Fruit fly (Drosophila melanogaster): ENCODE measurements around the gene CG17721.

CG17721 gene

DNA sequence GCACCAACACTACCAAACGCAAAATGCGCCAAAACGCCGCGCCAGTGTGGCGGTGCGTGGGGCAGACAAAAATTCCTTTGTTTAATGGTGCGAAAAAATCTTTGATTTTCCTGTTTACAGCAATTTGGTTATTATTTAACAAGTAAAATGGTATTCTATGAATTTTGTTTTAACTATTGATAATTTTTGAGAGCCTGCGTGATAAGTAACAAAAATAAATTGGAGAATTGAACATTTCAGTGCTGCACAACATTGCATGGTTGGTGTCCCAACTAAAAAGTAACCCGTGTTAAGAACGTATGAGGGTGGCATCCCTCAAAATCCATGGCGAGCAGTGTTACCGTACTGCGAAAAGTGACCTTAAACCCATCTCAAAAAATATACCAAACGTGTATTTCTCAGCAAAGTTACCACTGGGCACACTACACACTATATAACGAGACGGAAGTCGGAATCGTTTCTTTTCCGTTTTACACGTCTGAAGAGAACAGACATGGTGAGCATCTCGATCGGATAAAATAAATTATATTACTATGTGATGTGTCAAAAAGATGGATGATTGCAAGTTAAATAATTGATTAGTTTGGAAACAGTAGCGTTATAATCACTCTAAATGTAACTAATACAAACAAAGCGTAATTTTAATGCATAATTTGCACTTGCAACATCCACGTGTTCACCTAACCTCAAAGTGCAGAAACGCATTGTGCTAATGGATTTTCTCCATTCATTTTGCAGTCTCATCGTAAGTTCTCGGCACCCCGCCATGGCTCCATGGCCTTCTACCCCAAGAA, 13.3 kb upstream of the CG17721 start, which contains the start of the genes CG6693 and RpL3 (continued):
- no peak for TF ChIP-seq CG14441 (GFP tag; IDR thresholded peaks at IDR 0.05)
- TF ChIP-seq CG10274 (GFP tag; optimal IDR thresholded peaks at IDR 0.05): peak; percentile 0
- TF ChIP-seq Rx (GFP tag; IDR thresholded peaks at IDR 0.05): peak; percentile 36; the same call in 1 of the 2 replicates
- peak; percentile 84 for TF ChIP-seq vvl (GFP tag; IDR thresholded peaks at IDR 0.05)
- TF ChIP-seq bbx (GFP tag; IDR thresholded peaks at IDR 0.05; ENCODE audit: partially characterized antibody): peak; percentile 63; the same call in 1 of the 2 replicates
- peak; percentile 56; the same call in 1 of the 3 replicates for TF ChIP-seq z (GFP tag; IDR thresholded peaks at IDR 0.05)
- TF ChIP-seq grn (GFP tag; optimal IDR thresholded peaks at IDR 0.05): peak; percentile 65
- peak; percentile 98 for TF ChIP-seq CG34376 (GFP tag; optimal IDR thresholded peaks at IDR 0.05)
- TF ChIP-seq CG3726 (GFP tag; IDR thresholded peaks at IDR 0.05): no peak
- no peak for TF ChIP-seq CG7963 (GFP tag; IDR thresholded peaks at IDR 0.05; ENCODE audit: partially characterized antibody)
- TF ChIP-seq CG12769 (tag; optimal IDR thresholded peaks at IDR 0.05): peak; percentile 82
- peak; percentile 77 for TF ChIP-seq grau (tag; optimal IDR thresholded peaks at IDR 0.05)
- TF ChIP-seq HLHmδ (GFP tag; optimal IDR thresholded peaks at IDR 0.05): peak; percentile 95
- TF ChIP-seq CG1647 (GFP tag; optimal IDR thresholded peaks at IDR 0.05): peak; percentile 52
- peak; percentile 97 for TF ChIP-seq sens (GFP tag)
- TF ChIP-seq Chrac-16 (GFP tag; optimal IDR thresholded peaks at IDR 0.05): no peak
- TF ChIP-seq CG2678 (tag; optimal IDR thresholded peaks at IDR 0.05): peak; percentile 82
- peak; percentile 87 for TF ChIP-seq CG2875 (GFP tag; optimal IDR thresholded peaks at IDR 0.05)
- TF ChIP-seq CG8388 (GFP tag; optimal IDR thresholded peaks at IDR 0.05): peak; percentile 58
- TF ChIP-seq D19A (tag; optimal IDR thresholded peaks at IDR 0.05): peak; percentile 68
- TF ChIP-seq eve (GFP tag; optimal IDR thresholded peaks at IDR 0.05): no peak
- peak; percentile 89 for TF ChIP-seq B-H2 (GFP tag; optimal IDR thresholded peaks at IDR 0.05)
- no peak; the same call in 2 of the 3 replicates for TF ChIP-seq Aef1 (GFP tag; IDR thresholded peaks at IDR 0.05)
- TF ChIP-seq lov (optimal IDR thresholded peaks at IDR 0.05): no peak
- TF ChIP-seq lov (GFP tag; IDR thresholded peaks at IDR 0.05): peak; percentile 91
- peak; percentile 48 for TF ChIP-seq Myb (GFP tag; optimal IDR thresholded peaks at IDR 0.05)
- TF ChIP-seq CG8089 (GFP tag; optimal IDR thresholded peaks at IDR 0.05): peak; percentile 65
- peak; percentile 89 for TF ChIP-seq odd (GFP tag; optimal IDR thresholded peaks at IDR 0.05)
- peak; percentile 50 for TF ChIP-seq CG4617 (GFP tag; optimal IDR thresholded peaks at IDR 0.05; ENCODE audit: borderline replicate concordance)
- peak; percentile 57; the same call in 2 of the 3 replicates for TF ChIP-seq CG11695 (GFP tag; IDR thresholded peaks at IDR 0.05)
- peak; percentile 53 for TF ChIP-seq D19B (GFP tag; optimal IDR thresholded peaks at IDR 0.05)
- peak; percentile 57 for TF ChIP-seq run (tag; optimal IDR thresholded peaks at IDR 0.05)
- TF ChIP-seq CG7745 (tag; optimal IDR thresholded peaks at IDR 0.05): peak; percentile 39
- peak; percentile 87 for TF ChIP-seq CG33213 (GFP tag; optimal IDR thresholded peaks at IDR 0.05)
- TF ChIP-seq CG4707 (GFP tag; optimal IDR thresholded peaks at IDR 0.05): peak; percentile 90
- TF ChIP-seq NFAT (GFP tag; IDR thresholded peaks at IDR 0.05): peak; percentile 88
- TF ChIP-seq wor (GFP tag; IDR thresholded peaks at IDR 0.05): no peak
- peak; percentile 49 for TF ChIP-seq kni (GFP tag; optimal IDR thresholded peaks at IDR 0.05)
- peak; percentile 79 for TF ChIP-seq oc (tag; optimal IDR thresholded peaks at IDR 0.05)
- TF ChIP-seq CTCF (GFP tag; optimal IDR thresholded peaks at IDR 0.05): peak; percentile 64
- TF ChIP-seq Dek (tag; optimal IDR thresholded peaks at IDR 0.05): peak; percentile 70
- peak; percentile 20 for TF ChIP-seq CG9817 (tag; optimal IDR thresholded peaks at IDR 0.05)
- TF ChIP-seq Dbx (GFP tag; IDR thresholded peaks at IDR 0.05): peak; percentile 89
- peak; percentile 82 for TF ChIP-seq CG15269 (tag; optimal IDR thresholded peaks at IDR 0.05)
- peak; percentile 88 for TF ChIP-seq wek (GFP tag; optimal IDR thresholded peaks at IDR 0.05)
- peak; percentile 62 for TF ChIP-seq her (GFP tag; optimal IDR thresholded peaks at IDR 0.05)
- peak; percentile 76 for TF ChIP-seq gsb-n (tag; optimal IDR thresholded peaks at IDR 0.05)
- peak; percentile 21 for TF ChIP-seq tin (GFP tag; optimal IDR thresholded peaks at IDR 0.05)
- no peak for TF ChIP-seq psq (GFP tag; optimal IDR thresholded peaks at IDR 0.05)
- TF ChIP-seq cato (GFP tag; optimal IDR thresholded peaks at IDR 0.05; ENCODE audit: borderline replicate concordance): peak; percentile 43
